Worm (Caenorhabditis elegans) whole organism, L1 larva: Measurements from ENCODE around the gene C33D3.5.

ENCODE experiments used
- C04F5.9 ChIP-seq: sonication (generic microtip); optimal IDR thresholded peaks from 2 replicates; lab custom pipeline; 2016; ENCODE audit warnings: missing genetic modification characterization, missing compliant biosample characterization
- F16B12.6 ChIP-seq: fragments of 150-350 bp; optimal IDR thresholded peaks from 2 replicates; lab custom pipeline; 2014; ENCODE audit warnings: missing biosample characterization, missing genetic modification characterization
- ceh-8 ChIP-seq: fragments of 200-800 bp; sonication (Bioruptor generic); optimal IDR thresholded peaks from 2 replicates; lab custom pipeline; 2018; ENCODE audit warnings: mild to moderate bottlenecking, missing genetic modification characterization, moderate library complexity, missing compliant biosample characterization
- ceh-82 ChIP-seq, 3 experiments: fragments of 150-350 bp in 1 of 3; sonication (generic microtip) in 2 of 3; optimal IDR thresholded peaks; 2 replicates each; lab custom pipeline; 2014 to 2017; ENCODE audit warnings: missing biosample characterization in 3 of 3, missing genetic modification characterization in 3 of 3
- dpl-1 ChIP-seq, 3 experiments: fragments of 150-350 bp in 2 of 3; sonication (generic microtip) in 1 of 3; optimal IDR thresholded peaks; 2 replicates each; lab custom pipeline; 2014 to 2017; ENCODE audit warnings: missing biosample characterization in 3 of 3, missing genetic modification characterization in 3 of 3, missing genetic modification reagents in 3 of 3
- egl-13 ChIP-seq: sonication (generic microtip); optimal IDR thresholded peaks from 2 replicates; lab custom pipeline; 2016; ENCODE audit warnings: missing genotype, missing genetic modification reagents, missing genetic modification characterization, missing compliant biosample characterization
- elt-2 ChIP-seq: sonication (generic microtip); optimal IDR thresholded peaks from 2 replicates; lab custom pipeline; 2016; ENCODE audit warnings: missing genetic modification characterization, mild to moderate bottlenecking, inconsistent platforms, missing compliant biosample characterization, missing genetic modification reagents
- elt-3 ChIP-seq, 6 experiments: fragments of 150-350 bp in 1 of 6; sonication (generic microtip); optimal IDR thresholded peaks; 2 replicates each; lab custom pipeline; 2017 to 2018; ENCODE audit warnings: missing biosample characterization in 6 of 6, missing genetic modification characterization in 6 of 6, inconsistent platforms in 1 of 6
- grh-1 ChIP-seq: fragments of 200-800 bp; sonication (Bioruptor generic); IDR thresholded peaks from 2 replicates; pipeline ENCODE4 v1.3.6; 2022; ENCODE audit warnings: missing genetic modification reagents, missing genetic modification characterization, missing compliant biosample characterization
- hpl-2 ChIP-seq: fragments of 150-350 bp; optimal IDR thresholded peaks from 2 replicates; lab custom pipeline; 2014; ENCODE audit warnings: missing biosample characterization, missing genetic modification reagents, missing genetic modification characterization
- jun-1 ChIP-seq: fragments of 150-350 bp; optimal IDR thresholded peaks from 2 replicates; lab custom pipeline; 2014; ENCODE audit warnings: missing biosample characterization, missing genetic modification reagents, missing genetic modification characterization
- lin-15B ChIP-seq: fragments of 150-350 bp; sonication (generic microtip); optimal IDR thresholded peaks from 3 replicates; lab custom pipeline; 2014; ENCODE audit warnings: missing biosample characterization, missing genetic modification characterization
- lin-35 ChIP-seq, 2 experiments: fragments of 150-350 bp; optimal IDR thresholded peaks; 2 replicates each; lab custom pipeline; 2014; ENCODE audit warnings: missing biosample characterization in 2 of 2, missing genetic modification characterization in 2 of 2, missing genetic modification reagents in 2 of 2
- lir-3 ChIP-seq: sonication (generic microtip); optimal IDR thresholded peaks from 2 replicates; lab custom pipeline; 2016; ENCODE audit warnings: mild to moderate bottlenecking, missing genetic modification characterization, moderate library complexity, missing compliant biosample characterization; ENCODE audit not compliant: poor library complexity
- lsy-2 ChIP-seq, 2 experiments: fragments of 150-350 bp; optimal IDR thresholded peaks; 2 replicates each; lab custom pipeline; 2014; ENCODE audit warnings: missing biosample characterization in 2 of 2, missing genetic modification characterization in 2 of 2
- mab-9 ChIP-seq: fragments of 200-800 bp; sonication (Bioruptor generic); IDR thresholded peaks from 2 replicates; pipeline ENCODE4 v1.3.6; 2022; ENCODE audit warnings: missing genetic modification reagents, missing genetic modification characterization, missing compliant biosample characterization
- mdl-1 ChIP-seq, 2 experiments: fragments of 150-350 bp; optimal IDR thresholded peaks; 2 replicates each; lab custom pipeline; 2014 to 2017; ENCODE audit warnings: missing biosample characterization in 2 of 2, missing genetic modification characterization in 2 of 2, inconsistent platforms in 1 of 2
- nhr-20 ChIP-seq: sonication (generic microtip); optimal IDR thresholded peaks from 2 replicates; lab custom pipeline; 2016; ENCODE audit warnings: mild to moderate bottlenecking, missing genetic modification characterization, missing compliant biosample characterization
- nhr-71 ChIP-seq: sonication (generic microtip); optimal IDR thresholded peaks from 2 replicates; lab custom pipeline; 2016; ENCODE audit warnings: mild to moderate bottlenecking, missing genetic modification characterization, moderate library complexity, missing compliant biosample characterization
- nhr-76 ChIP-seq: sonication (generic microtip); optimal IDR thresholded peaks from 2 replicates; lab custom pipeline; 2017; ENCODE audit warnings: missing biosample characterization, missing genetic modification characterization
- rnt-1 ChIP-seq: sonication (generic microtip); optimal IDR thresholded peaks from 2 replicates; lab custom pipeline; 2016; ENCODE audit warnings: mild to moderate bottlenecking, missing genetic modification characterization, moderate library complexity, missing compliant biosample characterization
- snu-23 ChIP-seq: sonication (generic microtip); optimal IDR thresholded peaks from 2 replicates; lab custom pipeline; 2016; ENCODE audit warnings: missing genetic modification characterization, missing compliant biosample characterization
- sox-4 ChIP-seq: sonication (generic microtip); optimal IDR thresholded peaks from 2 replicates; lab custom pipeline; 2016; ENCODE audit warnings: missing genetic modification characterization, missing compliant biosample characterization
- sptf-1 ChIP-seq: fragments of 150-350 bp; optimal IDR thresholded peaks from 2 replicates; lab custom pipeline; 2014; ENCODE audit warnings: missing biosample characterization, missing genetic modification characterization
- unc-130 ChIP-seq: fragments of 150-350 bp; optimal IDR thresholded peaks from 2 replicates; lab custom pipeline; 2017; ENCODE audit warnings: missing biosample characterization, missing genetic modification characterization, inconsistent platforms
- unc-62 ChIP-seq: fragments of 150-350 bp; optimal IDR thresholded peaks from 2 replicates; lab custom pipeline; 2014; ENCODE audit warnings: missing biosample characterization, missing genetic modification reagents, missing genetic modification characterization
- unc-98 ChIP-seq: fragments of 200-800 bp; sonication (Bioruptor generic); IDR thresholded peaks from 2 replicates; pipeline ENCODE4 v1.3.6; 2022; ENCODE audit warnings: missing genetic modification characterization, missing compliant biosample characterization
- vab-15 ChIP-seq: sonication (generic microtip); optimal IDR thresholded peaks from 2 replicates; lab custom pipeline; 2017; ENCODE audit warnings: missing genotype, mild to moderate bottlenecking, missing genetic modification characterization, missing compliant biosample characterization
- xbp-1 ChIP-seq: sonication (generic microtip); optimal IDR thresholded peaks from 2 replicates; lab custom pipeline; 2016; ENCODE audit warnings: missing genetic modification characterization, missing compliant biosample characterization

C33D3.5 gene

ce11 chrX:10524483-10524948 lies 33.4 kb downstream of the C33D3.5 start, which contains the start of the genes mboa-7 and git-1 (continued):
- TF ChIP-seq grh-1 (GFP tag; lab: Robert Waterston, UW) (peak; percentile 42; the same call in 1 of the 2 replicates), egl-13 (tag; lab: Kevin White, UChicago) (no peak), unc-130 (tag; lab: Kevin White, UChicago) (peak; percentile 66), jun-1 (tag; lab: Kevin White, UChicago) (no peak), ceh-82 (tag; optimal IDR thresholded peaks at IDR 0.05; lab: Kevin White, UChicago) (peak in 1 of 3 experiments; percentile 61), nhr-20 (tag; lab: Kevin White, UChicago) (peak; percentile 86), snu-23 (GFP tag; lab: Kevin White, UChicago) (peak; percentile 79), unc-98 (no peak), elt-3 (tag; optimal IDR thresholded peaks at IDR 0.05; lab: Kevin White, UChicago) (peak in 3 of 6 experiments; percentile 30 to 74 (median 57)), sox-4 (no peak), hpl-2 (peak; percentile 65)
- TF ChIP-seq, all 84 proteins: peak for 31

ce11 chrX:10527414-10527813 lies 36.3 kb downstream of the C33D3.5 start:
- TF ChIP-seq snu-23 (GFP tag; lab: Kevin White, UChicago) (no peak), unc-98 (no peak), jun-1 (tag; lab: Kevin White, UChicago) (no peak), lin-15B (tag; lab: Kevin White, UChicago) (no peak), xbp-1 (no peak), dpl-1 (GFP tag; optimal IDR thresholded peaks at IDR 0.05; lab: Kevin White, UChicago) (no peak), lsy-2 (tag; optimal IDR thresholded peaks at IDR 0.05; lab: Kevin White, UChicago) (no peak), nhr-20 (tag; lab: Kevin White, UChicago) (no peak), unc-130 (tag; lab: Kevin White, UChicago) (no peak), elt-2 (peak; percentile 39), nhr-76 (tag; lab: Kevin White, UChicago) (no peak), unc-62 (no peak), F16B12.6 (no peak), mdl-1 (tag; optimal IDR thresholded peaks at IDR 0.05; lab: Kevin White, UChicago) (peak in 1 of 2 experiments; percentile 10), lir-3 (no peak), ceh-82 (tag; optimal IDR thresholded peaks at IDR 0.05; lab: Kevin White, UChicago) (no peak)
- TF ChIP-seq, all 84 proteins: peak for 2

- TF ChIP-seq elt-2: peak; percentile 75
- TF ChIP-seq lir-3: no peak
These were observed 37.8 kb downstream of the C33D3.5 start, which contains the start of the genes F14F3.5 and slcf-1 for ce11 chrX:10528993-10529392. Gene F14F3.5 (minus strand): TSS chrX:10529226. Gene slcf-1 (plus strand): TSS chrX:10529294.

- TF ChIP-seq rnt-1 (tag; lab: Kevin White, UChicago) (no peak), nhr-76 (tag; lab: Kevin White, UChicago) (no peak), C04F5.9 (no peak), mab-9 (GFP tag; lab: Robert Waterston, UW) (no peak), sptf-1 (no peak), egl-13 (tag; lab: Kevin White, UChicago) (peak; percentile 26), elt-2 (peak; percentile 93), nhr-71 (peak; percentile 15), vab-15 (tag; lab: Kevin White, UChicago) (no peak), lin-35 (GFP tag; optimal IDR thresholded peaks at IDR 0.05; lab: Kevin White, UChicago) (peak in 1 of 2 experiments; percentile 38), nhr-20 (tag; lab: Kevin White, UChicago) (peak; percentile 18)
These were observed 41.2 kb downstream of the C33D3.5 start for ce11 chrX:10532180-10532833.

- TF ChIP-seq elt-2 (peak; percentile 60), ceh-8 (GFP tag; lab: Kevin White, UChicago) (no peak)
These were observed 42.3 kb downstream of the C33D3.5 start, which contains the start of gene glo-3 for ce11 chrX:10533447-10533846. Gene glo-3 (plus strand): TSS chrX:10533699.
